Fruit fly (Drosophila melanogaster) whole organism, embryonic: ENCODE measurements around the gene CG8119.
A peak's percentile ranks its signal among the peaks of the same experiment; 100 is the strongest.

Source experiments
- Ada2b ChIP-seq: fragments of 200-800 bp; sonication (Bioruptor generic); IDR thresholded peaks from 2 replicates; pipeline ENCODE4 v1.3.6; 2022; ENCODE audit warnings: missing biosample characterization, missing genetic modification characterization
- CG10267 ChIP-seq: fragments of 200-800 bp; sonication (Bioruptor generic); optimal IDR thresholded peaks from 2 replicates; lab custom pipeline; 2018; ENCODE audit warnings: missing biosample characterization, mild to moderate bottlenecking, missing genetic modification characterization, moderate library complexity
- CG10274 ChIP-seq: fragments of 200-800 bp; sonication (Bioruptor generic); optimal IDR thresholded peaks from 3 replicates; lab custom pipeline; 2017; ENCODE audit warnings: missing biosample characterization, mild to moderate bottlenecking, missing genetic modification characterization
- CG10431 ChIP-seq: fragments of 200-800 bp; sonication (Bioruptor generic); optimal IDR thresholded peaks from 3 replicates; lab custom pipeline; 2018; ENCODE audit warnings: missing biosample characterization, mild to moderate bottlenecking, missing genetic modification characterization
- CG11456 ChIP-seq: fragments of 200-800 bp; sonication (Bioruptor generic); IDR thresholded peaks from 3 replicates; pipeline ENCODE4 v1.3.6; 2022; ENCODE audit warnings: missing biosample characterization, missing genetic modification characterization
- CG13296 ChIP-seq: fragments of 200-800 bp; sonication (Bioruptor generic); optimal IDR thresholded peaks from 3 replicates; lab custom pipeline; 2018; ENCODE audit warnings: missing biosample characterization, mild to moderate bottlenecking, missing genetic modification characterization
- CG14014 ChIP-seq: fragments of 200-800 bp; sonication (Bioruptor generic); IDR thresholded peaks from 2 replicates; pipeline ENCODE4 v1.3.6; 2022; ENCODE audit warnings: missing biosample characterization, missing genetic modification characterization
- CG15479 ChIP-seq: fragments of 200-800 bp; sonication (Bioruptor generic); optimal IDR thresholded peaks from 3 replicates; lab custom pipeline; 2019; ENCODE audit warnings: missing biosample characterization, mild to moderate bottlenecking, missing genetic modification characterization, moderate library complexity
- CG18011 ChIP-seq: fragments of 200-800 bp; sonication (Bioruptor generic); optimal IDR thresholded peaks from 2 replicates; lab custom pipeline; 2017; ENCODE audit warnings: missing biosample characterization, missing genetic modification characterization, mild to moderate bottlenecking, moderate library complexity, missing genotype
- CG2199 ChIP-seq: fragments of 200-800 bp; sonication (Bioruptor generic); IDR thresholded peaks from 3 replicates; pipeline ENCODE4 v1.3.6; 2022; ENCODE audit warnings: missing biosample characterization, missing genetic modification characterization
- CG2678 ChIP-seq: fragments of 200-800 bp; sonication (Bioruptor generic); optimal IDR thresholded peaks from 3 replicates; lab custom pipeline; 2019; ENCODE audit warnings: missing biosample characterization, mild to moderate bottlenecking, missing genetic modification characterization, moderate library complexity
- CG8290 ChIP-seq, 3 experiments: fragments of 200-800 bp; sonication (Bioruptor generic); optimal IDR thresholded peaks; 2 replicates each; lab custom pipeline; 2016 to 2019; ENCODE audit warnings: missing biosample characterization in 3 of 3, missing genetic modification characterization in 3 of 3, mild to moderate bottlenecking in 2 of 3, moderate library complexity in 1 of 3
- CG9609 ChIP-seq: fragments of 200-800 bp; sonication (Bioruptor generic); optimal IDR thresholded peaks from 3 replicates; lab custom pipeline; 2016; ENCODE audit warnings: missing biosample characterization, missing genetic modification characterization
- Dfd ChIP-seq, 2 experiments: fragments of >200 bp; optimal IDR thresholded peaks; 2 replicates each; lab custom pipeline; 2017; ENCODE audit warnings: missing biosample characterization in 2 of 2, missing genetic modification characterization in 2 of 2
- Dip2 ChIP-seq: fragments of 200-800 bp; sonication (Bioruptor generic); IDR thresholded peaks from 2 replicates; pipeline ENCODE4 v1.3.6; 2022; ENCODE audit warnings: missing biosample characterization, missing genetic modification characterization
- Ets97D ChIP-seq: fragments of 200-800 bp; sonication (Bioruptor generic); optimal IDR thresholded peaks from 3 replicates; lab custom pipeline; 2016; ENCODE audit warnings: missing biosample characterization, missing genetic modification characterization
- HLH4C ChIP-seq: fragments of 200-800 bp; sonication (Bioruptor generic); IDR thresholded peaks from 3 replicates; pipeline ENCODE4 v1.3.6; 2022; ENCODE audit warnings: missing biosample characterization, missing genetic modification characterization; ENCODE audit not compliant: partially characterized antibody
- HmgZ ChIP-seq: fragments of 200-800 bp; sonication (Bioruptor generic); optimal IDR thresholded peaks from 2 replicates; lab custom pipeline; 2018; ENCODE audit warnings: missing biosample characterization, mild to moderate bottlenecking, missing genetic modification characterization
- Hsf ChIP-seq: fragments of 200-800 bp; sonication (Bioruptor generic); optimal IDR thresholded peaks from 3 replicates; lab custom pipeline; 2016; ENCODE audit warnings: missing biosample characterization, missing genetic modification characterization
- MTF-1 ChIP-seq: fragments of 200-800 bp; sonication (Bioruptor generic); optimal IDR thresholded peaks from 2 replicates; lab custom pipeline; 2018; ENCODE audit warnings: missing biosample characterization, mild to moderate bottlenecking, missing genetic modification characterization, borderline replicate concordance
- Mad ChIP-seq: fragments of 200-800 bp; sonication (Bioruptor generic); optimal IDR thresholded peaks from 2 replicates; lab custom pipeline; 2016; ENCODE audit warnings: missing biosample characterization, missing genetic modification characterization
- Max ChIP-seq: fragments of 200-800 bp; sonication (Bioruptor generic); optimal IDR thresholded peaks from 2 replicates; lab custom pipeline; 2016; ENCODE audit warnings: missing biosample characterization, mild to moderate bottlenecking, missing genetic modification characterization
- Meics ChIP-seq: fragments of 200-800 bp; sonication (Bioruptor generic); optimal IDR thresholded peaks from 2 replicates; lab custom pipeline; 2017; ENCODE audit warnings: missing biosample characterization, mild to moderate bottlenecking, missing genetic modification characterization
- Neu2 ChIP-seq: fragments of 200-800 bp; sonication (Bioruptor generic); optimal IDR thresholded peaks from 3 replicates; lab custom pipeline; 2016; ENCODE audit warnings: missing biosample characterization, missing genetic modification characterization, borderline replicate concordance
- Nf-YC ChIP-seq: fragments of 200-800 bp; optimal IDR thresholded peaks from 3 replicates; lab custom pipeline; 2019; ENCODE audit warnings: missing biosample characterization, mild to moderate bottlenecking, missing genetic modification characterization, moderate library complexity
- Rfx ChIP-seq: fragments of 200-800 bp; sonication (Bioruptor generic); IDR thresholded peaks from 2 replicates; pipeline ENCODE4 v1.3.6; 2022; ENCODE audit warnings: missing biosample characterization, missing genetic modification characterization
- Six4 ChIP-seq: fragments of 200-800 bp; sonication (Bioruptor generic); optimal IDR thresholded peaks from 2 replicates; lab custom pipeline; 2016; ENCODE audit warnings: missing biosample characterization, missing genetic modification characterization
- Vsx1 ChIP-seq: fragments of 200-800 bp; sonication (Bioruptor generic); optimal IDR thresholded peaks from 2 replicates; lab custom pipeline; 2017; ENCODE audit warnings: missing biosample characterization, mild to moderate bottlenecking, missing genetic modification characterization, missing genetic modification reagents
- az2 ChIP-seq: fragments of 200-800 bp; sonication (Bioruptor generic); optimal IDR thresholded peaks from 3 replicates; lab custom pipeline; 2016; ENCODE audit warnings: missing biosample characterization, missing genetic modification characterization
- bsh ChIP-seq, 2 experiments: fragments of 200-800 bp; sonication (Bioruptor generic); optimal IDR thresholded peaks; 2 replicates each; lab custom pipeline; 2017 to 2018; ENCODE audit warnings: mild to moderate bottlenecking in 2 of 2, missing biosample characterization in 2 of 2, missing genetic modification characterization in 2 of 2, moderate library complexity in 1 of 2
- cwo ChIP-seq: fragments of 200-800 bp; sonication (Bioruptor generic); optimal IDR thresholded peaks from 3 replicates; lab custom pipeline; 2017; ENCODE audit warnings: missing biosample characterization, missing genetic modification characterization, mild to moderate bottlenecking, moderate library complexity, missing genetic modification reagents
- disco-r ChIP-seq: fragments of 200-800 bp; sonication (Bioruptor generic); optimal IDR thresholded peaks from 2 replicates; lab custom pipeline; 2016; ENCODE audit warnings: missing biosample characterization, missing genetic modification characterization
- esg ChIP-seq: fragments of 200-800 bp; sonication (Bioruptor generic); conservative IDR thresholded peaks from 2 replicates; pipeline ENCODE4 v1.3.6; 2022; ENCODE audit warnings: missing biosample characterization, missing genetic modification characterization
- exex ChIP-seq: fragments of 200-800 bp; sonication (Bioruptor generic); optimal IDR thresholded peaks from 4 replicates; lab custom pipeline; 2018; ENCODE audit warnings: missing biosample characterization, mild to moderate bottlenecking, missing genetic modification characterization, moderate library complexity
- fd64A ChIP-seq: fragments of 200-800 bp; sonication (Bioruptor generic); optimal IDR thresholded peaks from 3 replicates; lab custom pipeline; 2018; ENCODE audit warnings: missing biosample characterization, mild to moderate bottlenecking, missing genetic modification characterization
- grn ChIP-seq: fragments of 200-800 bp; sonication (Bioruptor generic); optimal IDR thresholded peaks from 3 replicates; lab custom pipeline; 2017; ENCODE audit warnings: missing biosample characterization, missing genetic modification characterization
- gro ChIP-seq: fragments of 200-800 bp; sonication (Bioruptor generic); optimal IDR thresholded peaks from 2 replicates; lab custom pipeline; 2016; ENCODE audit warnings: missing biosample characterization, missing genetic modification characterization
- gt ChIP-seq: fragments of 200-800 bp; sonication (Bioruptor generic); IDR thresholded peaks from 2 replicates; pipeline ENCODE4 v1.3.6; 2022; ENCODE audit warnings: missing biosample characterization, missing genetic modification characterization
- jigr1 ChIP-seq: fragments of 200-800 bp; sonication (Bioruptor generic); IDR thresholded peaks from 3 replicates; pipeline ENCODE4 v1.3.6; 2022; ENCODE audit warnings: missing biosample characterization, missing genetic modification characterization
- knrl ChIP-seq: fragments of 200-800 bp; sonication (Bioruptor generic); IDR thresholded peaks from 3 replicates; pipeline ENCODE4 v1.3.6; 2022; ENCODE audit warnings: missing biosample characterization, missing genetic modification characterization; ENCODE audit not compliant: partially characterized antibody
- lilli ChIP-seq: fragments of 200-800 bp; sonication (Bioruptor generic); optimal IDR thresholded peaks from 3 replicates; lab custom pipeline; 2016; ENCODE audit warnings: missing biosample characterization, missing genetic modification characterization
- otp ChIP-seq: fragments of 200-800 bp; sonication (Bioruptor generic); IDR thresholded peaks from 3 replicates; pipeline ENCODE4, ENCODE4 v1.3.6; 2022; ENCODE audit warnings: missing biosample characterization, missing genetic modification characterization
- row ChIP-seq: fragments of 200-800 bp; sonication (Bioruptor generic); IDR thresholded peaks from 3 replicates; pipeline ENCODE4 v1.3.6; 2022; ENCODE audit warnings: missing biosample characterization, missing genetic modification characterization
- shn ChIP-seq: fragments of 200-800 bp; sonication (Bioruptor generic); optimal IDR thresholded peaks from 3 replicates; lab custom pipeline; 2016; ENCODE audit warnings: missing biosample characterization, missing genetic modification characterization
- sug ChIP-seq: fragments of 200-800 bp; optimal IDR thresholded peaks from 2 replicates; lab custom pipeline; 2019; ENCODE audit warnings: missing biosample characterization, mild to moderate bottlenecking, missing genetic modification characterization, moderate library complexity
- tio ChIP-seq: fragments of 200-800 bp; sonication (Bioruptor generic); optimal IDR thresholded peaks from 2 replicates; lab custom pipeline; 2017; ENCODE audit warnings: missing biosample characterization, missing genetic modification characterization, inconsistent platforms
- tna ChIP-seq: fragments of 200-800 bp; sonication (Bioruptor generic); IDR thresholded peaks from 2 replicates; pipeline ENCODE4 v1.3.6; 2022; ENCODE audit warnings: missing biosample characterization, missing genetic modification characterization; ENCODE audit not compliant: partially characterized antibody
- trem ChIP-seq: fragments of 200-800 bp; optimal IDR thresholded peaks from 3 replicates; lab custom pipeline; 2019; ENCODE audit warnings: missing biosample characterization, mild to moderate bottlenecking, missing genetic modification characterization, moderate library complexity
- zfh1 ChIP-seq: fragments of 200-800 bp; sonication (Bioruptor generic); IDR thresholded peaks from 3 replicates; pipeline ENCODE4 v1.3.6; 2022; ENCODE audit warnings: missing biosample characterization, missing genetic modification characterization

The CG8119 gene

DNA sequence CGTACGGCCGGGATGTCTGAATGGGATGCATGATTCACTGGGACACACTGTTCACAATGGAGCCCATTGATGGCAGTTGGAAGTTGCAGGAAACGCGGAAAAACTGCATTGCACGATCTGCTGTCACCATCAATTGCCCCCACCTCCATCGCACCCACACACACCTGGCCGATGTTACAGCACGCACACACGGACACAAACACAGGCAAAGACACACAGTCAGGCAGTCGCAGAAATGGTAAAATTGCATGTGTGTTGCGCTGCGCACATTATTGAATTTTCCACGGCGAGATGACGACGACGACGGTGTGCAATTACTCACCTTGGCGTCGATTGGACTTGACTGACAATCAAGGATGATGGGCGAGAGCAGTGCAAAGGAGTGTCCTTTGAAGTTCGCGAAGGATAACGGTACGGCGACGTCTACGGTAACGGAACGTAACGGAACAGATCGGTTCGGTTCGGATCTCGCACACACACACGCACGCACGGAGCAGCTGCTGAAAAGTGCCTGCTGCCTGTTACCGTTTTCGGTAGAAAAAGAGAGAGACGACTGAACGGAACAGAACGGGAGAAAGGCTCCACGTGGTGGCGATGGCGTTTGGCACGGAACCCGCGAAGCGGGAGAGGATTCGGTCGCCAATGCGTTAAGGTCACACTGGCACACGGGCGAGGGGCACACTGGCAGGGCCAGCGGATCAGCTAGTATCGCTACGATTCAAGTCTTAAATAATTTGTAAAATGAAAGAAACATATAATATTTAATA is 47.8 kb downstream of the CG8119 start, which contains the start of the genes CG9281 and CG15601 (continued):
- TF ChIP-seq tio (GFP tag; lab: Kevin White, UChicago): no peak
- peak; percentile 45 for TF ChIP-seq Rfx (GFP tag; lab: Robert Waterston, UW)
- TF ChIP-seq gro (GFP tag; lab: Kevin White, UChicago): no peak
- TF ChIP-seq Mad (GFP tag; lab: Kevin White, UChicago): no peak
- TF ChIP-seq HLH4C (GFP tag; lab: Robert Waterston, UW): no peak
- TF ChIP-seq knrl (GFP tag; lab: Robert Waterston, UW): peak; percentile 48; the same call in 1 of the 3 replicates
- TF ChIP-seq HmgZ: no peak
- TF ChIP-seq CG10431 (GFP tag; lab: Kevin White, UChicago): no peak
- peak; percentile 44; the same call in 2 of the 3 replicates for TF ChIP-seq row (GFP tag; lab: Robert Waterston, UW)
- no peak for TF ChIP-seq Ada2b
- no peak for TF ChIP-seq CG13296
- peak; percentile 16 for TF ChIP-seq MTF-1 (GFP tag; lab: Kevin White, UChicago)
- TF ChIP-seq CG8290 (GFP tag; optimal IDR thresholded peaks at IDR 0.05; lab: Kevin White, UChicago): no peak
- peak in 1 of 2 experiments; percentile 59 for TF ChIP-seq CG8290 (tag; optimal IDR thresholded peaks at IDR 0.05; lab: Kevin White, UChicago)
- TF ChIP-seq fd64A (GFP tag; lab: Kevin White, UChicago): no peak
- no peak for TF ChIP-seq CG14014 (GFP tag; lab: Robert Waterston, UW)
- TF ChIP-seq CG9609 (GFP tag; lab: Kevin White, UChicago): no peak
- no peak for TF ChIP-seq exex (tag; lab: Kevin White, UChicago)
- no peak for TF ChIP-seq CG2199 (GFP tag; lab: Robert Waterston, UW)
- peak; percentile 47; the same call in 1 of the 3 replicates for TF ChIP-seq zfh1
- TF ChIP-seq Max: peak; percentile 87
- peak; percentile 24 for TF ChIP-seq Nf-YC (tag; lab: Kevin White, UChicago)
- TF ChIP-seq lilli (GFP tag; lab: Kevin White, UChicago): no peak
- peak; percentile 22 for TF ChIP-seq Ets97D
- 0 out of 3 replicates have a peak, but pooled peaks have one; percentile 24 for TF ChIP-seq CG11456 (GFP tag; lab: Robert Waterston, UW)
- TF ChIP-seq Vsx1 (GFP tag; lab: Kevin White, UChicago): no peak
- peak; percentile 48 for TF ChIP-seq trem (tag; lab: Kevin White, UChicago)
- TF ChIP-seq gt (GFP tag; lab: Robert Waterston, UW): no peak
- TF ChIP-seq shn (GFP tag; lab: Kevin White, UChicago): no peak
- TF ChIP-seq grn (GFP tag; lab: Kevin White, UChicago): no peak
- TF ChIP-seq sug: peak; percentile 9
- no peak for TF ChIP-seq disco-r (GFP tag; lab: Kevin White, UChicago)
- TF ChIP-seq az2 (GFP tag; lab: Kevin White, UChicago): no peak
- no peak for TF ChIP-seq Dfd (GFP tag; optimal IDR thresholded peaks at IDR 0.05; lab: Kevin White, UChicago)
- TF ChIP-seq CG18011: no peak
- TF ChIP-seq Dip2 (GFP tag; lab: Robert Waterston, UW): no peak
- TF ChIP-seq jigr1 (GFP tag; lab: Robert Waterston, UW): no peak
- TF ChIP-seq CG10274 (GFP tag; lab: Kevin White, UChicago): no peak
- peak; percentile 7 for TF ChIP-seq cwo (GFP tag; lab: Kevin White, UChicago)
- peak; percentile 96 for TF ChIP-seq CG15479 (GFP tag; lab: Kevin White, UChicago)
- no peak for TF ChIP-seq Neu2 (GFP tag; lab: Kevin White, UChicago)
- TF ChIP-seq tna (GFP tag; lab: Robert Waterston, UW): no peak
- peak; percentile 35 for TF ChIP-seq CG10267
- TF ChIP-seq Six4 (GFP tag; lab: Kevin White, UChicago): no peak
- peak; percentile 9; the same call in 1 of the 3 replicates for TF ChIP-seq otp (GFP tag; lab: Robert Waterston, UW)
- TF ChIP-seq bsh (GFP tag; optimal IDR thresholded peaks at IDR 0.05; lab: Kevin White, UChicago): no peak
- no peak for TF ChIP-seq esg (GFP tag; lab: Robert Waterston, UW)
- no peak for TF ChIP-seq Hsf (GFP tag; lab: Kevin White, UChicago)
- TF ChIP-seq CG2678: no peak
- peak; percentile 25 for TF ChIP-seq Meics (GFP tag; lab: Kevin White, UChicago)
